Worm (Caenorhabditis elegans) whole organism, L4 larva: ENCODE results near the gene lpr-2.

Experiments
- D1046.2 ChIP-seq: fragments of 200-800 bp; sonication (Bioruptor generic); IDR thresholded peaks from 2 replicates; pipeline ENCODE4 v1.3.6; 2022; ENCODE audit warnings: missing genetic modification characterization, missing compliant biosample characterization
- F26F4.8 ChIP-seq: fragments of 200-800 bp; sonication (Bioruptor generic); conservative IDR thresholded peaks from 2 replicates; pipeline ENCODE4 v1.3.6; 2022; ENCODE audit warnings: missing genetic modification characterization, missing compliant biosample characterization
- F37D6.2 ChIP-seq: sonication (generic microtip); optimal IDR thresholded peaks from 2 replicates; lab custom pipeline; 2016; ENCODE audit warnings: mild to moderate bottlenecking, missing genetic modification characterization, missing compliant biosample characterization
- R02D3.7 ChIP-seq: fragments of 150-350 bp; sonication (generic microtip); optimal IDR thresholded peaks from 3 replicates; lab custom pipeline; 2014; ENCODE audit warnings: missing biosample characterization, missing genetic modification characterization
- T20F7.1 ChIP-seq: fragments of 200-800 bp; sonication (Bioruptor generic); optimal IDR thresholded peaks from 2 replicates; lab custom pipeline; 2018; ENCODE audit warnings: mild to moderate bottlenecking, missing genetic modification characterization, missing compliant biosample characterization
- Y105C5A.15 ChIP-seq: fragments of 200-800 bp; sonication (Bioruptor generic); IDR thresholded peaks from 2 replicates; pipeline ENCODE4 v1.3.6; 2022; ENCODE audit warnings: missing genetic modification characterization, missing compliant biosample characterization
- Y75B8A.6 ChIP-seq: fragments of 200-800 bp; sonication (Bioruptor generic); IDR thresholded peaks from 2 replicates; pipeline ENCODE4 v1.3.6; 2022; ENCODE audit warnings: missing genetic modification reagents, missing genetic modification characterization, missing compliant biosample characterization
- ZK337.2 ChIP-seq: fragments of 200-800 bp; sonication (Bioruptor generic); IDR thresholded peaks from 2 replicates; pipeline ENCODE4 v1.3.6; 2022; ENCODE audit warnings: missing genetic modification reagents, missing genetic modification characterization, missing compliant biosample characterization
- aha-1 ChIP-seq: fragments of 150-350 bp; peaks from one replicate; lab custom pipeline; 2014; ENCODE audit warnings: missing biosample characterization, missing genetic modification characterization
- arid-1 ChIP-seq: fragments of 200-800 bp; sonication (Bioruptor generic); conservative IDR thresholded peaks from 2 replicates; pipeline ENCODE4 v1.3.6; 2022; ENCODE audit warnings: missing genetic modification reagents, missing genetic modification characterization, missing compliant biosample characterization
- attf-4 ChIP-seq: sonication (generic microtip); optimal IDR thresholded peaks from 3 replicates; lab custom pipeline; 2017; ENCODE audit warnings: missing biosample characterization, missing genetic modification characterization
- ceh-82 ChIP-seq: sonication (generic microtip); optimal IDR thresholded peaks from 2 replicates; lab custom pipeline; 2017; ENCODE audit warnings: missing biosample characterization, missing genetic modification characterization
- ces-1 ChIP-seq: fragments of 150-350 bp; sonication (generic microtip); optimal IDR thresholded peaks from 4 replicates; lab custom pipeline; 2014; ENCODE audit warnings: missing biosample characterization, missing genetic modification reagents, missing genetic modification characterization
- ctbp-1 ChIP-seq: fragments of 200-800 bp; sonication (Bioruptor generic); IDR thresholded peaks from 2 replicates; pipeline ENCODE4 v1.3.6; 2022; ENCODE audit warnings: missing genetic modification reagents, missing genetic modification characterization, missing compliant biosample characterization
- daf-19 ChIP-seq: fragments of 200-800 bp; sonication (Bioruptor generic); conservative IDR thresholded peaks from 2 replicates; pipeline ENCODE4 v1.3.6; 2022; ENCODE audit warnings: missing genetic modification characterization, missing compliant biosample characterization
- daf-8 ChIP-seq: fragments of 200-800 bp; sonication (Bioruptor generic); IDR thresholded peaks from 2 replicates; pipeline ENCODE4 v1.3.6; 2022; ENCODE audit warnings: missing genetic modification characterization, missing compliant biosample characterization
- dmd-8 ChIP-seq: fragments of 200-800 bp; sonication (Bioruptor generic); IDR thresholded peaks from 2 replicates; pipeline ENCODE4 v1.3.6; 2022; ENCODE audit warnings: missing genetic modification characterization, missing compliant biosample characterization
- dpl-1 ChIP-seq: fragments of 150-350 bp; optimal IDR thresholded peaks from 2 replicates; lab custom pipeline; 2014; ENCODE audit warnings: missing biosample characterization, missing genetic modification reagents, missing genetic modification characterization
- duxl-1 ChIP-seq: sonication (generic microtip); optimal IDR thresholded peaks from 2 replicates; lab custom pipeline; 2016; ENCODE audit warnings: mild to moderate bottlenecking, missing genetic modification characterization, moderate library complexity, missing compliant biosample characterization; ENCODE audit not compliant: poor library complexity
- dve-1 ChIP-seq: sonication (generic microtip); optimal IDR thresholded peaks from 2 replicates; lab custom pipeline; 2017; ENCODE audit warnings: antibody characterized with exemption, mild to moderate bottlenecking, missing genetic modification characterization, missing compliant biosample characterization; ENCODE audit not compliant: insufficient read depth
- fkh-10 ChIP-seq: fragments of 150-350 bp; optimal IDR thresholded peaks from 2 replicates; lab custom pipeline; 2014; ENCODE audit warnings: missing biosample characterization, missing genetic modification reagents, missing genetic modification characterization
- lim-7 ChIP-seq: fragments of 200-800 bp; sonication (Bioruptor generic); IDR thresholded peaks from 2 replicates; pipeline ENCODE4 v1.3.6; 2022; ENCODE audit warnings: missing genetic modification characterization, missing compliant biosample characterization
- lir-3 ChIP-seq: sonication (generic microtip); optimal IDR thresholded peaks from 2 replicates; lab custom pipeline; 2016; ENCODE audit warnings: mild to moderate bottlenecking, missing genetic modification characterization, missing compliant biosample characterization
- lsy-2 ChIP-seq, 2 experiments: fragments of 150-350 bp in 1 of 2; sonication (generic microtip) in 1 of 2; optimal IDR thresholded peaks; 2 replicates each; lab custom pipeline; 2014 to 2017; ENCODE audit warnings: missing biosample characterization in 2 of 2, missing genetic modification characterization in 2 of 2
- madf-5 ChIP-seq, 2 experiments: fragments of 200-800 bp; sonication (Bioruptor generic); IDR thresholded peaks; 2 replicates each; pipeline ENCODE4 v1.3.6; 2022; ENCODE audit warnings: missing compliant biosample characterization in 2 of 2, missing genetic modification characterization in 2 of 2
- mxl-2 ChIP-seq: fragments of 200-800 bp; sonication (Bioruptor generic); conservative IDR thresholded peaks from 2 replicates; pipeline ENCODE4 v1.3.6; 2022; ENCODE audit warnings: missing genetic modification reagents, missing genetic modification characterization, missing compliant biosample characterization
- nhr-10 ChIP-seq: fragments of 150-350 bp; optimal IDR thresholded peaks from 2 replicates; lab custom pipeline; 2014; ENCODE audit warnings: missing biosample characterization, missing genetic modification characterization
- nhr-48 ChIP-seq: sonication (generic microtip); optimal IDR thresholded peaks from 2 replicates; lab custom pipeline; 2016; ENCODE audit warnings: mild to moderate bottlenecking, missing genetic modification characterization, missing compliant biosample characterization
- nhr-77 ChIP-seq: fragments of 150-350 bp; optimal IDR thresholded peaks from 2 replicates; lab custom pipeline; 2014; ENCODE audit warnings: missing biosample characterization, missing genetic modification characterization
- php-3 ChIP-seq: fragments of 200-800 bp; sonication (Bioruptor generic); IDR thresholded peaks from 2 replicates; pipeline ENCODE4 v1.3.6; 2022; ENCODE audit warnings: missing genetic modification reagents, missing genetic modification characterization, missing compliant biosample characterization
- set-16 ChIP-seq: fragments of 200-800 bp; sonication (Bioruptor generic); IDR thresholded peaks from 2 replicates; pipeline ENCODE4 v1.3.6; 2022; ENCODE audit warnings: missing genetic modification reagents, missing genetic modification characterization, missing compliant biosample characterization
- spr-1 ChIP-seq: sonication (generic microtip); optimal IDR thresholded peaks from 2 replicates; lab custom pipeline; 2016; ENCODE audit warnings: mild to moderate bottlenecking, missing genetic modification characterization, missing compliant biosample characterization
- tag-97 ChIP-seq: fragments of 200-800 bp; sonication (Bioruptor generic); IDR thresholded peaks from 2 replicates; pipeline ENCODE4 v1.3.6; 2022; ENCODE audit warnings: missing genetic modification characterization, missing compliant biosample characterization
- tra-1 ChIP-seq: fragments of 200-800 bp; sonication (Bioruptor generic); IDR thresholded peaks from 2 replicates; pipeline ENCODE4 v1.3.6; 2022; ENCODE audit warnings: missing genetic modification reagents, missing genetic modification characterization, missing compliant biosample characterization
- unc-39 ChIP-seq: sonication (generic microtip); optimal IDR thresholded peaks from 2 replicates; lab custom pipeline; 2017; ENCODE audit warnings: missing biosample characterization, missing genetic modification characterization
- unc-62 ChIP-seq, 3 experiments: fragments of 150-350 bp in 1 of 3; sonication (generic microtip); optimal IDR thresholded peaks in 2 of 3; peaks in 1 of 3; 1 replicate in 1 of 3; 2 replicates in 2 of 3; lab custom pipeline; 2014 to 2017; ENCODE audit warnings: missing biosample characterization in 3 of 3, missing genetic modification characterization in 3 of 3, missing genetic modification reagents in 3 of 3, missing genotype in 1 of 3
- vab-7 ChIP-seq: fragments of 200-800 bp; sonication (Bioruptor generic); IDR thresholded peaks from 2 replicates; pipeline ENCODE4 v1.3.6; 2022; ENCODE audit warnings: missing genetic modification reagents, missing genetic modification characterization, missing compliant biosample characterization
- zip-11 ChIP-seq: fragments of 200-800 bp; sonication (Bioruptor generic); IDR thresholded peaks from 2 replicates; pipeline ENCODE4 v1.3.6; 2022; ENCODE audit warnings: missing genetic modification characterization, missing compliant biosample characterization

The lpr-2 gene

DNA sequence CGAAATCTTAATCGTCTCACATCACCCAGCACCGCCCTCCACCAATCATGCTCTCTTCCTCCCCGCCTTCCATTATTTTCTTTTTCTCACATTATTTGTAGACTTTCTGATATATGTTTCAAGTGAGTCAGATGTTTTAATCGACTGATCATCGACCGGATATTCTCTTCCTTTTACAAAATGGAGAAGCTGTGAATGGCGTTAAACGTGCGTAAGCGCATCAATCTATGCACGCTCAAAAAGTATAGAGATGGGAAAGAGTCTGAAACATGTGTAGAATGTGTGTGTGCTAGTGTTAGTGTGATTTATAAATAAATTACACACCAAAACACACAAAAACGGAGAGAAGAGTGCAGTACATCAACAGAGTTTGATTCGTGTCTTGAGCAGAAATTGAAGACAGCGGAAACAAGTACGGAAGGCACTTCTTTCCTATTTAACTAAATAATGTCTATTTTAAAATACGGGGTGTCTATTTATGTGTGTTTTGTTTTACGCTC is 2.0 kb upstream of the lpr-2 start:
- no peak for TF ChIP-seq daf-19 (GFP tag; lab: Robert Waterston, UW)
- peak; percentile 98 for TF ChIP-seq aha-1 (tag; lab: Kevin White, UChicago)
- TF ChIP-seq duxl-1 (tag; lab: Kevin White, UChicago), result no peak
- TF ChIP-seq nhr-10 (tag; lab: Kevin White, UChicago), result no peak
- TF ChIP-seq Y75B8A.6 (GFP tag; lab: Robert Waterston, UW), result no peak
- TF ChIP-seq madf-5 (GFP tag; IDR thresholded peaks at IDR 0.05; lab: Robert Waterston, UW), result no peak
- TF ChIP-seq dve-1 (tag; lab: Kevin White, UChicago), result no peak
- TF ChIP-seq attf-4 (tag; lab: Kevin White, UChicago), result no peak

DNA sequence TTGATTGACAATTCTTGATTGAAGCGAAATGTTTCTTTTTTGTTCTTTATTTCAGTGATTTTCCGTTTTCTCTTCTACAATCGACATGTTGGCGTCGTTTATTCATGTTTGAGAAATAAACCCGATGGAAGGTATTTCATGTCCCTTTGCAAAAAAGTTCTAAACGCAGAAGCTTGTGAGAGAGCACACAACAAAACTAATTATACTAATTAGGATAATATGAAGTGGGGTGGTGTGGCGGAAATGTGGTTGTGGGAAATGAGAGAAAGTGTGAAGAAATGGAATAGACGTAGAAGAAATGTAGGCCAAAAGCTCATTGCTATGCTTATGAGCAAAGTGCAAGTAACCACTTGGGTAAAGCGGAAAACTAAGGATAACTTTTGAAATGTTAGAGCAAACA is 3.8 kb downstream of the lpr-2 start:
- TF ChIP-seq tag-97 (GFP tag; lab: Robert Waterston, UW), result no peak
- TF ChIP-seq ceh-82 (tag; lab: Kevin White, UChicago), result no peak
- TF ChIP-seq, all 104 proteins: peak for 0

DNA sequence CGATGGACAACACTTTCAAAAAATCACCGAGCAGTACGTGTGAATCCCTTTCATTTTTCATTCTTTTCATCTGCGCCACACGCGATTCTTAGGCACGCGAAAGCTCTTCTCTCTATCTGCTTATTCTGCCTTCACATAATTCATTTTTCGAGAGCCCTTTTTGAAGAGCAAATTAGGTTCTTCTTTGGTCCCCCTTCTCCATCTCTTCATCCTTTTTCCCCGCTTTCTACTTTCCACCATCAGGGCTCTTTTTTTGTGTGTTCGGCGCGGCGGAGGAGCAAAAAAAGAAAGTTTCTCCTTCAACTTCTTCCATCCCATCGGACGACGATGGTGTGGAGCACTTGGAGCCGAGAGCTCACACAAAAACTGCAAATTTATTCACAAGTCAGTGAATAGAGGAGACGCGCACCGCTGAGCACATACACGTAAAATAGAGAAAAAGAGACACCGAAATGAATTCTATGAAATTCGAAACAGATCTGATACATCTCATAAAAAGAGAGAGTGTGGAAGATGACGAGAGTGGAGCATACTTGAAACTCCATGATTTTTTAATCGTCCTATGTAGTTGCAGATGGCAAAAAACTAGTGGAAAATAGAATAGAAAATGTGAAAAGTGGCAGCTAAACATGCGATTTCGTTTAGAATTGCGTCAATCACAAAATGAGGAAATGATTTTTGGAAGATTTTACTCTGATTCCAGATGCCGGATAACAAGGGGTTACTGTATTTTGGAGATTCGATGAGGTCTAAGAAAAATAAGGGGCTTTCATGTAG is 6.2 kb downstream of the lpr-2 start:
- no peak for TF ChIP-seq zip-11
- no peak for TF ChIP-seq php-3 (GFP tag; lab: Robert Waterston, UW)
- no peak for TF ChIP-seq spr-1
- no peak for TF ChIP-seq Y75B8A.6 (GFP tag; lab: Robert Waterston, UW)
- peak; percentile 9 for TF ChIP-seq ces-1 (GFP tag; lab: Kevin White, UChicago)
- TF ChIP-seq mxl-2 (GFP tag; lab: Robert Waterston, UW), result no peak
- TF ChIP-seq aha-1 (tag; lab: Kevin White, UChicago), result peak; percentile 30
- TF ChIP-seq tra-1 (GFP tag; lab: Robert Waterston, UW), result no peak
- TF ChIP-seq daf-8 (GFP tag; lab: Robert Waterston, UW), result no peak
- no peak for TF ChIP-seq ZK337.2 (GFP tag; lab: Robert Waterston, UW)
- no peak for TF ChIP-seq nhr-48 (tag; lab: Kevin White, UChicago)
- TF ChIP-seq fkh-10 (GFP tag; lab: Kevin White, UChicago), result peak; percentile 50
- no peak for TF ChIP-seq vab-7
- no peak for TF ChIP-seq unc-39
- TF ChIP-seq unc-62 (GFP tag; optimal IDR thresholded peaks at IDR 0.05 in 1 of 2; lab: Kevin White, UChicago), result peak in 1 of 2 experiments; percentile 74
- TF ChIP-seq unc-62 (tag; optimal IDR thresholded peaks at IDR 0.05; lab: Kevin White, UChicago), result no peak
- TF ChIP-seq set-16 (GFP tag; lab: Robert Waterston, UW), result peak; percentile 17; the same call in 1 of the 2 replicates
- peak; percentile 59; the same call in 1 of the 2 replicates for TF ChIP-seq ctbp-1
- TF ChIP-seq lir-3 (tag; lab: Kevin White, UChicago), result no peak
- no peak for TF ChIP-seq R02D3.7 (tag; lab: Kevin White, UChicago)
- peak in 1 of 2 experiments; percentile 4 for TF ChIP-seq lsy-2 (tag; optimal IDR thresholded peaks at IDR 0.05; lab: Kevin White, UChicago)
- no peak for TF ChIP-seq F26F4.8 (GFP tag; lab: Robert Waterston, UW)
- no peak for TF ChIP-seq dpl-1 (GFP tag; lab: Kevin White, UChicago)
- TF ChIP-seq Y105C5A.15 (GFP tag; lab: Robert Waterston, UW), result no peak
- TF ChIP-seq T20F7.1 (GFP tag; lab: Kevin White, UChicago), result no peak
- TF ChIP-seq arid-1 (GFP tag; lab: Robert Waterston, UW), result no peak
- TF ChIP-seq attf-4 (tag; lab: Kevin White, UChicago), result no peak
- TF ChIP-seq lim-7 (GFP tag; lab: Robert Waterston, UW), result 0 out of 2 replicates have a peak, but pooled peaks have one; percentile 4
- TF ChIP-seq D1046.2, result no peak
- TF ChIP-seq dmd-8 (GFP tag; lab: Robert Waterston, UW), result no peak
- TF ChIP-seq nhr-77 (tag; lab: Kevin White, UChicago), result no peak
- no peak for TF ChIP-seq F37D6.2 (tag; lab: Kevin White, UChicago)
